Worm (Caenorhabditis elegans): ENCODE results near the gene F22E5.2.

DNA sequence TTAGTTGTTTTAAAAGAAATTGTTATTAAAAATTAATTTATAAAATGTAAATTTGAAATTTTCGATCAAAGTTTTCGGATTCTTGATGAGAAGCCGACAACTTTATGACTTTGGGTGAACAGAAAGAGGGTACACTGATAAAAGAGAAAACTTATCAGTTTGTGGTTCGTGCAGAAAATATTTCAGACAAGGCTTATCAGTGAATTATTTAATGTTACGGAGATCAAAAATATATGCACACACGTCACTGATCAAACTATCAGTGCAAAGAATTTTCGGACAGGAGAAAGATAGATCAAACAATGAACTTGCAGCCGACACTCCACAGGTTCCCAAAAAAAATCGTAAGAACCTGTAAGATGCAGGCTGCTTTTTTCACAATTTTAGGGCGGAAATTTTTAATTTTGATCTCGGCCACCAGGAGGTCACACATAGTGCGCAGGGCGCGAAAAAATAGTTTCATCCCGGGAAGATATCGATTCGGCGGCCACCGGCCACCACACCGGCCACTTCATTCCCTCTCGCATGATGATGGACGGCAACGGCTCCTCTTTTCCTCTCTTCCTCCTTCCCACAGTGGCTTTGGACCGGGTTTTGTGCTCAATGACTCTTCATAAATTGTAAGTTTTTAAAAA lies 12.5 kb downstream of the F22E5.2 start, which contains the start of gene F22E5.17:
- no peak for TF ChIP-seq nhr-12 (tag; optimal IDR thresholded peaks at IDR 0.05)
- no peak for TF ChIP-seq unc-120 (tag; optimal IDR thresholded peaks at IDR 0.05; ENCODE audit: poor library complexity, severe bottlenecking)
- TF ChIP-seq unc-39 (tag; optimal IDR thresholded peaks at IDR 0.05) = no peak
- TF ChIP-seq mep-1 (tag; optimal IDR thresholded peaks at IDR 0.05) = no peak
- TF ChIP-seq snpc-4 (tag; optimal IDR thresholded peaks at IDR 0.05) = no peak
- TF ChIP-seq pha-4 (tag; optimal IDR thresholded peaks at IDR 0.05) = no peak
- TF ChIP-seq lin-13 (tag; optimal IDR thresholded peaks at IDR 0.05) = no peak
- no peak for TF ChIP-seq lsy-2 (tag; optimal IDR thresholded peaks at IDR 0.05)
- TF ChIP-seq blmp-1 (tag; optimal IDR thresholded peaks at IDR 0.05) = no peak
